Worm (Caenorhabditis elegans) whole organism, L4/young adult: ENCODE results near the gene ndx-6.

Source experiments
- W03F9.2 ChIP-seq: fragments of 150-350 bp; optimal IDR thresholded peaks from 2 replicates; lab custom pipeline; 2014; ENCODE audit warnings: missing biosample characterization, missing genetic modification characterization
- dao-5 ChIP-seq: sonication (generic microtip); optimal IDR thresholded peaks from 2 replicates; lab custom pipeline; 2016; ENCODE audit warnings: missing genotype, missing genetic modification characterization, moderate library complexity, missing compliant biosample characterization
- him-1 ChIP-seq: sonication (generic microtip); optimal IDR thresholded peaks from 2 replicates; lab custom pipeline; 2016; ENCODE audit warnings: missing genotype, missing genetic modification reagents, missing genetic modification characterization, missing compliant biosample characterization

ce11 chrII:5417905-5418304 is 28.2 kb upstream of the ndx-6 start:
- no peak for TF ChIP-seq dao-5
- TF ChIP-seq him-1 (tag; lab: Kevin White, UChicago): no peak
- TF ChIP-seq W03F9.2 (tag; lab: Kevin White, UChicago): no peak
